Fruit fly (Drosophila melanogaster): Measurements from ENCODE around the gene CG5004.

DNA sequence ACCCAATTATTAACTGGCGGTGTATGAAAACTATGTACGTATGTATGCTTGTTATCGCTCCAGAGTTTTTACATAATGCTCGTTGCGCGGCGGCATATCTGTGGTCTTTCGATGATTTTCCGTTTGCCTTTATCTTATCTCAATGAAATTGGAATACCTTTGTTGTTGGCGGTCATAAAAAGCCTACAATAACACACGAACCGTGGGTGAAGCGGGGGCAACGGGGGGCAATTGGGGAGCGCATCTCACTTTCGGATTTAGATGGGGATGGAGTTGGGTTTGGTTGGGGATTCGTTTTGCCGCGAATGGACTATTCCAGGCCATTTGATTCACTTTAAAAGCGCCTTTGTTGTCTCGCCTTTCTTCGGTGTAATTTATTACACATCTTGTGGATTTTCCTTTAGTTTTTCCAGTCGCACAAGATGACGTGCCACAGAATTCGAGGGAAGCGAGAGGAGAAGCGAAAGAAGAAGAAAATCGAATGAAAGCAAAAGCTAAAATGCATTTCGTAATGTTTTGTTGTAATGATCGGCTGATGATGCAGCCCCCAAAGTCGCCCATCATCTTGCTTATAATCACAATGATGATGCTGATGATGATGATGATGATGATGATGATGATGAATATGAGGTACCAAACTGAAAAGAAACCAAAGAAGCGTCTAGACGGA is 15.2 kb downstream of the CG5004 start:
- no peak for TF ChIP-seq psq (optimal IDR thresholded peaks at IDR 0.05)
- no peak for TF ChIP-seq insv (optimal IDR thresholded peaks at IDR 0.05)
- no peak for TF ChIP-seq Sin3A (optimal IDR thresholded peaks at IDR 0.05)
- TF ChIP-seq ttk (optimal IDR thresholded peaks at IDR 0.05): no peak
- no peak for TF ChIP-seq Myc (optimal IDR thresholded peaks at IDR 0.05)

Measured in Kc167 (cell line).